Worm (Caenorhabditis elegans) whole organism, young adult: ENCODE measurements around the gene ZK1240.1.

Experiments used
- B0035.1 ChIP-seq: sonication (generic microtip); optimal IDR thresholded peaks from 2 replicates; lab custom pipeline; 2016; ENCODE audit warnings: missing genetic modification characterization, mild to moderate bottlenecking, missing compliant biosample characterization, missing genotype, missing genetic modification reagents
- C17E4.6 ChIP-seq: fragments of 200-800 bp; sonication (Bioruptor generic); IDR thresholded peaks from 2 replicates; pipeline ENCODE4 v1.3.6; 2022; ENCODE audit warnings: missing genetic modification reagents, missing genetic modification characterization, missing compliant biosample characterization
- Y67H2A.10 ChIP-seq: fragments of 200-800 bp; sonication (Bioruptor generic); conservative IDR thresholded peaks from 2 replicates; pipeline ENCODE4 v1.3.6; 2022; ENCODE audit warnings: missing genetic modification reagents, missing genetic modification characterization, missing compliant biosample characterization
- ama-1 ChIP-seq, 3 experiments: fragments of 150-350 bp in 1 of 3; sonication (generic microtip) in 2 of 3; optimal IDR thresholded peaks; 2 replicates each; lab custom pipeline; 2014 to 2018; ENCODE audit warnings: missing biosample characterization in 2 of 3, missing genetic modification characterization in 2 of 3, missing genetic modification reagents in 2 of 3
- attf-5 ChIP-seq: fragments of 200-800 bp; sonication (Bioruptor generic); optimal IDR thresholded peaks from 2 replicates; lab custom pipeline; 2018; ENCODE audit warnings: mild to moderate bottlenecking, missing genetic modification characterization, missing compliant biosample characterization
- egl-44 ChIP-seq: fragments of 200-800 bp; sonication (Bioruptor generic); IDR thresholded peaks from 2 replicates; pipeline ENCODE4 v1.3.6; 2022; ENCODE audit warnings: missing genetic modification reagents, missing genetic modification characterization, missing compliant biosample characterization
- hmg-1.2 ChIP-seq: fragments of 200-800 bp; sonication (Bioruptor generic); IDR thresholded peaks from 2 replicates; pipeline ENCODE4 v1.3.6; 2022; ENCODE audit warnings: missing genetic modification reagents, missing genetic modification characterization, missing compliant biosample characterization
- hsf-1 ChIP-seq: fragments of 200-800 bp; sonication (Bioruptor generic); IDR thresholded peaks from 2 replicates; pipeline ENCODE4 v1.3.6; 2022; ENCODE audit warnings: missing genetic modification reagents, missing genetic modification characterization, missing compliant biosample characterization
- lin-35 ChIP-seq, 3 experiments: fragments of 150-350 bp in 2 of 3; sonication (generic microtip) in 1 of 3; optimal IDR thresholded peaks; 2 replicates each; lab custom pipeline; 2014 to 2018; ENCODE audit warnings: missing biosample characterization in 3 of 3, missing genetic modification characterization in 3 of 3, missing genetic modification reagents in 3 of 3
- nhr-27 ChIP-seq: fragments of 200-800 bp; sonication (Bioruptor generic); optimal IDR thresholded peaks from 2 replicates; lab custom pipeline; 2018; ENCODE audit warnings: mild to moderate bottlenecking, missing genetic modification characterization, moderate library complexity, missing compliant biosample characterization
- nhr-90 ChIP-seq: sonication (generic microtip); optimal IDR thresholded peaks from 2 replicates; lab custom pipeline; 2016; ENCODE audit warnings: missing genotype, mild to moderate bottlenecking, missing genetic modification characterization, missing compliant biosample characterization
- repo-1 ChIP-seq: sonication (generic microtip); optimal IDR thresholded peaks from 2 replicates; lab custom pipeline; 2017; ENCODE audit warnings: mild to moderate bottlenecking, missing genetic modification characterization, missing compliant biosample characterization

ce11 chrII:2341515-2341914 lies 12.3 kb downstream of the ZK1240.1 start, which contains the start of gene enri-1:
- TF ChIP-seq B0035.1 (tag; lab: Kevin White, UChicago) = no peak
- no peak for TF ChIP-seq nhr-90 (tag; lab: Kevin White, UChicago)
- TF ChIP-seq egl-44 (GFP tag; lab: Robert Waterston, UW) = no peak
- TF ChIP-seq attf-5 (GFP tag; lab: Kevin White, UChicago) = no peak
- TF ChIP-seq lin-35 (GFP tag; optimal IDR thresholded peaks at IDR 0.05; lab: Kevin White, UChicago) = no peak
- TF ChIP-seq nhr-27 (tag; lab: Kevin White, UChicago) = no peak
- TF ChIP-seq hmg-1.2 (GFP tag; lab: Robert Waterston, UW) = no peak
- no peak for TF ChIP-seq C17E4.6 (GFP tag; lab: Robert Waterston, UW)
- TF ChIP-seq repo-1 (tag; lab: Kevin White, UChicago) = no peak
- TF ChIP-seq hsf-1 = no peak
- no peak for TF ChIP-seq ama-1 (optimal IDR thresholded peaks at IDR 0.05; lab: Kevin White, UChicago)
- TF ChIP-seq ama-1 (GFP tag; optimal IDR thresholded peaks at IDR 0.05; lab: Kevin White, UChicago) = no peak
- TF ChIP-seq Y67H2A.10 (GFP tag; lab: Robert Waterston, UW) = no peak
